Worm (Caenorhabditis elegans) whole organism, late embryonic: ENCODE measurements around the gene Y52E8A.3.

ENCODE experiments used
- Y22D7AL.16 ChIP-seq: sonication (generic microtip); optimal IDR thresholded peaks from 2 replicates; lab custom pipeline; 2016; ENCODE audit warnings: missing genetic modification characterization, missing compliant biosample characterization
- ahr-1 ChIP-seq: sonication (generic microtip); optimal IDR thresholded peaks from 2 replicates; lab custom pipeline; 2016; ENCODE audit warnings: missing genetic modification characterization, missing compliant biosample characterization
- ceh-18 ChIP-seq: sonication (generic microtip); optimal IDR thresholded peaks from 2 replicates; lab custom pipeline; 2016; ENCODE audit warnings: missing genetic modification characterization, missing compliant biosample characterization
- ceh-19 ChIP-seq: fragments of 200-800 bp; sonication (Bioruptor generic); optimal IDR thresholded peaks from 2 replicates; lab custom pipeline; 2018; ENCODE audit warnings: mild to moderate bottlenecking, missing genetic modification characterization, missing compliant biosample characterization
- ceh-30 ChIP-seq: fragments of 150-350 bp; optimal IDR thresholded peaks from 2 replicates; lab custom pipeline; 2014; ENCODE audit warnings: missing biosample characterization, missing genetic modification characterization
- ceh-31 ChIP-seq: sonication (generic microtip); optimal IDR thresholded peaks from 2 replicates; lab custom pipeline; 2016; ENCODE audit warnings: missing genetic modification characterization, missing compliant biosample characterization
- ceh-45 ChIP-seq: fragments of 200-800 bp; sonication (Bioruptor generic); IDR thresholded peaks from 2 replicates; pipeline ENCODE4 v1.3.6; 2022; ENCODE audit warnings: missing genetic modification reagents, missing genetic modification characterization, missing compliant biosample characterization
- ceh-9 ChIP-seq: sonication (generic microtip); optimal IDR thresholded peaks from 2 replicates; lab custom pipeline; 2016; ENCODE audit warnings: mild to moderate bottlenecking, missing genetic modification characterization, inconsistent platforms, missing compliant biosample characterization
- dve-1 ChIP-seq: sonication (generic microtip); optimal IDR thresholded peaks from 2 replicates; lab custom pipeline; 2017; ENCODE audit warnings: antibody characterized with exemption, mild to moderate bottlenecking, missing genetic modification characterization, missing compliant biosample characterization
- elt-2 ChIP-seq: sonication (generic microtip); optimal IDR thresholded peaks from 2 replicates; lab custom pipeline; 2016; ENCODE audit warnings: missing genetic modification reagents, missing genetic modification characterization, missing compliant biosample characterization
- eyg-1 ChIP-seq: sonication (generic microtip); optimal IDR thresholded peaks from 2 replicates; lab custom pipeline; 2016; ENCODE audit warnings: missing genotype, missing genetic modification characterization, missing compliant biosample characterization
- fkh-10 ChIP-seq: fragments of 150-350 bp; optimal IDR thresholded peaks from 2 replicates; lab custom pipeline; 2014; ENCODE audit warnings: missing biosample characterization, missing genetic modification reagents, missing genetic modification characterization
- gmeb-2 ChIP-seq: sonication (generic microtip); optimal IDR thresholded peaks from 2 replicates; lab custom pipeline; 2016; ENCODE audit warnings: missing genetic modification characterization, inconsistent platforms, missing compliant biosample characterization
- lim-6 ChIP-seq: sonication (generic microtip); optimal IDR thresholded peaks from 2 replicates; lab custom pipeline; 2016; ENCODE audit warnings: missing genetic modification characterization, missing compliant biosample characterization
- lin-11 ChIP-seq: fragments of 200-800 bp; sonication (Bioruptor generic); optimal IDR thresholded peaks from 2 replicates; lab custom pipeline; 2018; ENCODE audit warnings: mild to moderate bottlenecking, missing genetic modification characterization, missing compliant biosample characterization
- madf-2 ChIP-seq: sonication (generic microtip); optimal IDR thresholded peaks from 2 replicates; lab custom pipeline; 2017; ENCODE audit warnings: missing genetic modification characterization, missing compliant biosample characterization
- odd-2 ChIP-seq: sonication (generic microtip); optimal IDR thresholded peaks from 2 replicates; lab custom pipeline; 2017; ENCODE audit warnings: antibody characterized with exemption, mild to moderate bottlenecking, missing genetic modification characterization, missing compliant biosample characterization
- pax-1 ChIP-seq: fragments of 150-350 bp; optimal IDR thresholded peaks from 2 replicates; lab custom pipeline; 2014; ENCODE audit warnings: missing biosample characterization, missing genetic modification characterization
- pha-2 ChIP-seq: sonication (generic microtip); optimal IDR thresholded peaks from 2 replicates; lab custom pipeline; 2017; ENCODE audit warnings: mild to moderate bottlenecking, missing genetic modification characterization, missing compliant biosample characterization
- sox-2 ChIP-seq: fragments of 200-800 bp; sonication (Bioruptor generic); IDR thresholded peaks from 2 replicates; pipeline ENCODE4 v1.3.6; 2022; ENCODE audit warnings: missing genetic modification reagents, missing genetic modification characterization, missing compliant biosample characterization
- syd-9 ChIP-seq: sonication (generic microtip); optimal IDR thresholded peaks from 2 replicates; lab custom pipeline; 2016; ENCODE audit warnings: mild to moderate bottlenecking, missing genetic modification characterization, moderate library complexity, missing compliant biosample characterization
- tbx-2 ChIP-seq: sonication (generic microtip); optimal IDR thresholded peaks from 2 replicates; lab custom pipeline; 2016; ENCODE audit warnings: missing genetic modification characterization, missing compliant biosample characterization
- unc-42 ChIP-seq: sonication (generic microtip); optimal IDR thresholded peaks from 2 replicates; lab custom pipeline; 2016; ENCODE audit warnings: missing genotype, missing genetic modification characterization, missing compliant biosample characterization
- unc-55 ChIP-seq: sonication (generic microtip); optimal IDR thresholded peaks from 2 replicates; lab custom pipeline; 2017; ENCODE audit warnings: missing biosample characterization, missing genetic modification reagents, missing genetic modification characterization
- unc-86 ChIP-seq: sonication (generic microtip); optimal IDR thresholded peaks from 2 replicates; lab custom pipeline; 2016; ENCODE audit warnings: missing genetic modification characterization, missing compliant biosample characterization
- ztf-16 ChIP-seq: sonication (generic microtip); optimal IDR thresholded peaks from 2 replicates; lab custom pipeline; 2017; ENCODE audit warnings: missing genetic modification characterization, missing compliant biosample characterization

Gene Y52E8A.3

DNA sequence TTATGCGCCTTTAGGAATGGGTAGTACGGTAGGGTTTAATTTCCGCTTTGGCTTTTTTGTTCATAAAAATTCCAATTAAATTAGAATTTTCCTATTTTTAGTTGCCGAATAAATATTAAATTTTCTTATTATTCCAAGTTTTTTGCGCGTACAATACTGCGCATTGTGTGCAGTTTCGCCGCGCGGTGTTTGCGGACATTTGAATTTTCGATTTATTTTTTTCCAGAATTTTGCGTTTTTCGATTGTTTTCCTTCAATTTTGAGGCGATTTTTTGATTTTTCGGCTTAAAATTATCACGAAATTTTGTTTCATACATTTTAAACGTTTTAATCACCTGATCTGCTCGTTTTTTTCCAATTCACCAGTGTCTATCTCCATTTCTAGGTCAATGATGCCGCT, 16.1 kb upstream of the Y52E8A.3 start, which contains the start of gene H20J04.6:
Gene H20J04.6, plus strand, starts transcription at position 386 of the 400 bp plus-strand sequence.
- TF ChIP-seq unc-42 (tag; lab: Kevin White, UChicago) (peak; percentile 25), Y22D7AL.16 (tag; lab: Kevin White, UChicago) (no peak)

DNA sequence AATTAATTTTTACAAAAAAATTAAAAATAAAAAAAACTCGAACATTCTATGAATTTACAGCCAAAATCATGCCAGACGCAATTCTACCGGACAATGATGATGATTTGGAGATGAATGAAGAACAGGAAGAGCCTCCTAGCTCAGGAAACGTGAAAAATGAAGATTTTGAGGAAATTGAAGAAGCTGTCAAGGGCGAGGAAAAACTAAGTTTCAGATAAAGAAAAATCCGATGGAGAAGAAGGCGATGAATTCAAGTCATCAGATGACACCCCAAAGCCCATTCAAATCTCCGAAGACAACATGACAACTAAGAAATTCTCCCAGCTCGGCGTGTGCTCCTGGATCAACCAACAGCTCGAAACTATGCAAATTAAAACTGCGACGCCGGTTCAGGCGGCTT, 15.0 kb upstream of the Y52E8A.3 start, which contains the start of gene Y52E8A.1:
Gene Y52E8A.1, plus strand, starts transcription at position 301 of the 400 bp plus-strand sequence.
- TF ChIP-seq sox-2 (GFP tag; lab: Robert Waterston, UW) (no peak), Y22D7AL.16 (tag; lab: Kevin White, UChicago) (no peak), ceh-31 (tag; lab: Kevin White, UChicago) (no peak), unc-86 (tag; lab: Kevin White, UChicago) (no peak), fkh-10 (GFP tag; lab: Kevin White, UChicago) (no peak), unc-42 (tag; lab: Kevin White, UChicago) (no peak), elt-2 (tag; lab: Kevin White, UChicago) (no peak), ztf-16 (tag; lab: Kevin White, UChicago) (no peak), ceh-19 (GFP tag; lab: Kevin White, UChicago) (no peak), ceh-45 (GFP tag; lab: Robert Waterston, UW) (no peak), pha-2 (tag; lab: Kevin White, UChicago) (no peak), odd-2 (tag; lab: Kevin White, UChicago) (no peak), madf-2 (tag; lab: Kevin White, UChicago) (no peak), lin-11 (tag; lab: Kevin White, UChicago) (no peak), gmeb-2 (tag; lab: Kevin White, UChicago) (no peak), ceh-30 (no peak)

DNA sequence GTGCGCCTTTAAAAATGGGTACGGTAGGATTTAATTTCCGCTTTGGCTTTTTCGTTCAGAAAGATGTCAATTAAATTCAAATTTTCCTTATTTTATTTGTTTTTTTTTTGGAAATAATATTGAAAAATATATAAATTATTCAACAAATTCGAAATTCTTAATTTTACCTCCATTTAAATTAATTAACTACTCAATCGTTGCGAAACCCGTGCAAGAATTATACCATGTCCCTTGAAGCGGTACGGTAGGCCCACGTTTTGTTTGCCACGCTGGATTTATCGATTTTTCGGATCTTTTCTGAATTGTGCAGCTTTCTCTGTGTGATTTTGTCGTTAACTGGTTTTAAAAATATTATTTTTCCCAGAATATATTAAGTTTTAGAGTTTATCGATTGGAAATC, 13.7 kb upstream of the Y52E8A.3 start, which contains the start of gene Y52E8A.2:
Gene Y52E8A.2, plus strand, starts transcription at position 382 of the 400 bp plus-strand sequence.
- TF ChIP-seq tbx-2 (no peak), syd-9 (tag; lab: Kevin White, UChicago) (no peak), ahr-1 (tag; lab: Kevin White, UChicago) (no peak), ceh-9 (no peak), ceh-19 (GFP tag; lab: Kevin White, UChicago) (no peak), ceh-31 (tag; lab: Kevin White, UChicago) (no peak), ceh-18 (tag; lab: Kevin White, UChicago) (no peak), lim-6 (no peak), gmeb-2 (tag; lab: Kevin White, UChicago) (no peak), fkh-10 (GFP tag; lab: Kevin White, UChicago) (no peak), Y22D7AL.16 (tag; lab: Kevin White, UChicago) (no peak)

DNA sequence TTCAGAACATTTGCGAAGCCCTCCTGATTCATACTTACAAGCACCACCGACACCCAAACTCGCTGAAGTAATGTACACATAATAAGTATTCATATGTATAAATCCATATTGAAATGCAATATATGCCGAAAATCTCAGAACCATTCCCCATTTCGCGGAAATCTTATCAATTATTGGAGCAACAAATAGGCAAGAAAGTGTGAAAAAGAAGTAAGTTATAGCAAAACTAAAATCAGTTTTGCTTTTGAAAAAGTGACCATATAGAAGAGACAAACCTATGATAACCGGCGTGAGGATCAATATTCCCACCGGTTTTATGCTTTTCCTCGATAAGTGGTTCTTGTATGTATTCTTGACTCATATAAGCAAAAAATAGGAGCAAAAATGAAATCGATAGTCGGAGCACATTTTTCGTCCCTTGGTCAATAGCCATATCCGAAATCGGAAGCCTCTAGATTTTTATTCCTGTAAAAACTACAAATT, 12.8 kb upstream of the Y52E8A.3 start, which contains the start of gene Y52E8A.6:
Gene Y52E8A.6, minus strand, starts transcription at position 433 of the 483 bp plus-strand sequence.
- no peak for TF ChIP-seq pax-1 (tag; lab: Kevin White, UChicago)
- TF ChIP-seq eyg-1 (tag; lab: Kevin White, UChicago) = no peak
- TF ChIP-seq, all 69 proteins: peak for 0

DNA sequence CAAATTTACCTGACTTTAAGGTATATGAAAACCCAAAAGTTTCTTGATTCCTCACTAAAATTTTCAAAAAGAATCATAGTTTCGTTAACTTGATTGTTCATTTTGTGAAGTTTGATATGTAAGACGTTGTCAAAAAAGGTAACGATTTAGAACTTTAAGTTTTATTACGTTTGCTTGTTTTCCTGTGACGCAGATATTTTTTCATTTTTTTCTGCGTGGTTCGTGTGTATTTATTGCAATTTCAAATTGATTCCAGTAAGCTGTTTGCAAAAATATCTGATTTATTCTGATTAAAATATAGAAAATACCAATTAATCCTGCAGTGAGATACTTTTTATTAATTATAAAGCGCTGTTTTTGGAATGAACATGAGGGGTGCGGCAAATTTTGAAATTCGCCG, 9.2 kb upstream of the Y52E8A.3 start, which contains the start of gene srw-40:
Gene srw-40, minus strand, starts transcription at position 101 of the 400 bp plus-strand sequence.
- TF ChIP-seq odd-2 (tag; lab: Kevin White, UChicago) (no peak), dve-1 (tag; lab: Kevin White, UChicago) (no peak)

DNA sequence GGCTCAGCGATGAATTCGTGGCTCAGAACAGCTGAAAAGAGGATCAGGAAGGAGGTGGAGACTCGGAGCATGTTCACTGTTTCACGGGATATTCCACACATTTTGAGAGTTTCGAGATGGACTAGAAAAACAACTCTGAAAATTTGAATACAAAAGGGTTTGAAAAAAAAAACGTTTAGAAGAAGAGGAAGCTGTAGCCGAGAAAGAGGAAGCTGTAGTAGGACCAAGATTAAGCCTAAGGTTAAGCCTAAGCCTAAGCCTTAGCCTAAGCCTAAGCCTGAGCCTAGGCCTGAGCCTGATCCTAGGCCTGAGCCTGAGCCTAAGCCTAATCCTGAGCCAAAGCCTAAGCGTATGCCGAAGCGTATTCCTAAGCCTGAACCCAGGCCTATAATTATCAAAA, 5.3 kb upstream of the Y52E8A.3 start, which contains the start of gene plep-1:
Gene plep-1, minus strand, starts transcription at position 101 of the 400 bp plus-strand sequence.
- TF ChIP-seq dve-1 (tag; lab: Kevin White, UChicago) = peak; percentile 40
- no peak for TF ChIP-seq eyg-1 (tag; lab: Kevin White, UChicago)
- TF ChIP-seq, all 69 proteins: peak for 1

DNA sequence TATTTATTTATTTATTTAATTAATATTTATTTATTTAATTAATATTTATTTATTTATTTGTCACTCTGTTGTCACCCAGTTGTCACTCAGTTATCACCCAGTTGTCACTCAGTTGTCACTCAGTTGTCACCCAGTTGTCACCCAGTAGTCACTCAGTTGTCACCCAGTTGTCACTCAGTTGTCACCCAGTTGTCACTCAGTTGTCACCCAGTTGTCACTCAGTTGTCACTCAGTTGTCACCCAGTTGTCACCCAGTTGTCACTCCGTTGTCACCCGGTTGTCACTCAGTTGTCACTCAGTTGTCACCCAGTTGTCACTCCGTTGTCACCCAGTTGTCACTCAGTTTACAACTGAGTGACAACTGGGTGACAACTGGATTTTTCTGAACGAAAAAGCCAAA, 2.3 kb upstream of the Y52E8A.3 start:
- TF ChIP-seq unc-55 (GFP tag; lab: Kevin White, UChicago) = peak; percentile 76
